Fruit fly (Drosophila melanogaster): Measurements from ENCODE around the gene CG33928.

CG33928 gene

dm6 chr2L:17390782-17391181 lies 45.6 kb downstream of the CG33928 start (continued):
- TF ChIP-seq D (optimal IDR thresholded peaks at IDR 0.05) = no peak
- no peak for TF ChIP-seq D (GFP tag; optimal IDR thresholded peaks at IDR 0.05)
- TF ChIP-seq chif (GFP tag; optimal IDR thresholded peaks at IDR 0.05) = no peak
- TF ChIP-seq Ssrp (tag; optimal IDR thresholded peaks at IDR 0.05) = no peak
- no peak for TF ChIP-seq ato (GFP tag; IDR thresholded peaks at IDR 0.05; ENCODE audit: partially characterized antibody)
- TF ChIP-seq CG11723 (GFP tag; optimal IDR thresholded peaks at IDR 0.05) = no peak
- TF ChIP-seq crp (GFP tag; optimal IDR thresholded peaks at IDR 0.05) = no peak
- TF ChIP-seq mirr (GFP tag; optimal IDR thresholded peaks at IDR 0.05) = peak; percentile 59
- no peak for TF ChIP-seq Spps (tag; optimal IDR thresholded peaks at IDR 0.05)
- TF ChIP-seq fd96Cb (tag; optimal IDR thresholded peaks at IDR 0.05) = no peak
- TF ChIP-seq CG31365 (tag; optimal IDR thresholded peaks at IDR 0.05) = no peak
- no peak for TF ChIP-seq CG10431 (GFP tag; optimal IDR thresholded peaks at IDR 0.05)
- TF ChIP-seq CG14441 (GFP tag; IDR thresholded peaks at IDR 0.05) = 0 out of 2 replicates have a peak, but pooled peaks have one; percentile 23
- TF ChIP-seq CG30431 (GFP tag; optimal IDR thresholded peaks at IDR 0.05) = no peak
- peak; percentile 55 for TF ChIP-seq exex (tag; optimal IDR thresholded peaks at IDR 0.05)
- no peak for TF ChIP-seq Kr (GFP tag; optimal IDR thresholded peaks at IDR 0.05)
- no peak for TF ChIP-seq gt (GFP tag; IDR thresholded peaks at IDR 0.05)
- no peak for TF ChIP-seq CG11093 (GFP tag; IDR thresholded peaks at IDR 0.05)
- TF ChIP-seq inv (GFP tag; IDR thresholded peaks at IDR 0.05; ENCODE audit: partially characterized antibody) = no peak
- TF ChIP-seq CG6854 (GFP tag; optimal IDR thresholded peaks at IDR 0.05) = no peak
- peak; percentile 80 for TF ChIP-seq Med (GFP tag)
- no peak for TF ChIP-seq CG7372 (GFP tag; IDR thresholded peaks at IDR 0.05)
- TF ChIP-seq aop (GFP tag; IDR thresholded peaks at IDR 0.05) = no peak
- TF ChIP-seq Hr78 (GFP tag; optimal IDR thresholded peaks at IDR 0.05) = no peak
- no peak for TF ChIP-seq scrt (GFP tag; optimal IDR thresholded peaks at IDR 0.05)
- TF ChIP-seq CG33213 (GFP tag; optimal IDR thresholded peaks at IDR 0.05) = no peak
- no peak for TF ChIP-seq E2f2 (GFP tag; IDR thresholded peaks at IDR 0.05)
- TF ChIP-seq gcm2 (GFP tag; optimal IDR thresholded peaks at IDR 0.05) = no peak
- TF ChIP-seq Bgb (GFP tag; IDR thresholded peaks at IDR 0.05; ENCODE audit: partially characterized antibody) = no peak
- no peak for TF ChIP-seq CG2116 (GFP tag; optimal IDR thresholded peaks at IDR 0.05)
- TF ChIP-seq CG6791 (GFP tag; IDR thresholded peaks at IDR 0.05; ENCODE audit: partially characterized antibody) = no peak
- no peak for TF ChIP-seq ftz-f1 (GFP tag; optimal IDR thresholded peaks at IDR 0.05)
- TF ChIP-seq CG16815 (GFP tag; optimal IDR thresholded peaks at IDR 0.05) = no peak
- TF ChIP-seq sd (tag; optimal IDR thresholded peaks at IDR 0.05) = peak; percentile 96
- TF ChIP-seq CG1792 (GFP tag; optimal IDR thresholded peaks at IDR 0.05) = no peak
- TF ChIP-seq hth (optimal IDR thresholded peaks at IDR 0.05) = no peak
- TF ChIP-seq fd3F (GFP tag; optimal IDR thresholded peaks at IDR 0.05) = no peak
- no peak for TF ChIP-seq CG6654 (GFP tag; optimal IDR thresholded peaks at IDR 0.05)
- TF ChIP-seq ken (GFP tag; IDR thresholded peaks at IDR 0.05) = no peak
- TF ChIP-seq hbn (GFP tag; IDR thresholded peaks at IDR 0.05; ENCODE audit: partially characterized antibody) = no peak

dm6 chr2L:17389104-17389503 lies 47.3 kb downstream of the CG33928 start:
- TF ChIP-seq Hmr (GFP tag; optimal IDR thresholded peaks at IDR 0.05) = peak; percentile 11
- TF ChIP-seq CG11247 (GFP tag; IDR thresholded peaks at IDR 0.05) = no peak
- peak; percentile 52 for TF ChIP-seq B-H2 (GFP tag; optimal IDR thresholded peaks at IDR 0.05)
- TF ChIP-seq Meics (GFP tag; optimal IDR thresholded peaks at IDR 0.05) = peak; percentile 17
- no peak for TF ChIP-seq Optix (GFP tag; IDR thresholded peaks at IDR 0.05)
- TF ChIP-seq amos (GFP tag; IDR thresholded peaks at IDR 0.05; ENCODE audit: partially characterized antibody) = no peak; the same call in 1 of the 2 replicates
- TF ChIP-seq CG15514 (GFP tag; optimal IDR thresholded peaks at IDR 0.05) = peak; percentile 29
- no peak for TF ChIP-seq knrl (GFP tag; IDR thresholded peaks at IDR 0.05; ENCODE audit: partially characterized antibody)
- TF ChIP-seq sima (GFP tag; optimal IDR thresholded peaks at IDR 0.05) = no peak
- no peak for TF ChIP-seq CG17359 (tag; optimal IDR thresholded peaks at IDR 0.05)
- 0 out of 2 replicates have a peak, but pooled peaks have one; percentile 13 for TF ChIP-seq vvl (GFP tag; IDR thresholded peaks at IDR 0.05)
- peak; percentile 34; the same call in 1 of the 3 replicates for TF ChIP-seq CG34422 (GFP tag; IDR thresholded peaks at IDR 0.05)
- TF ChIP-seq CG14014 (GFP tag; IDR thresholded peaks at IDR 0.05) = peak; percentile 28; the same call in 1 of the 2 replicates
